Worm (Caenorhabditis elegans) whole organism, L4 larva: Measurements from ENCODE around the gene srr-2.

Experiments
- R02D3.7 ChIP-seq: fragments of 150-350 bp; sonication (generic microtip); optimal IDR thresholded peaks from 3 replicates; lab custom pipeline; 2014; ENCODE audit warnings: missing biosample characterization, missing genetic modification characterization
- Y48G9A.11 ChIP-seq: fragments of 200-800 bp; sonication (Bioruptor generic); IDR thresholded peaks from 2 replicates; pipeline ENCODE4 v1.3.6; 2022; ENCODE audit warnings: missing genetic modification reagents, missing genetic modification characterization, missing compliant biosample characterization
- Y75B8A.6 ChIP-seq: fragments of 200-800 bp; sonication (Bioruptor generic); IDR thresholded peaks from 2 replicates; pipeline ENCODE4 v1.3.6; 2022; ENCODE audit warnings: missing genetic modification reagents, missing genetic modification characterization, missing compliant biosample characterization
- aly-2 ChIP-seq: sonication (generic microtip); optimal IDR thresholded peaks from 2 replicates; lab custom pipeline; 2018; ENCODE audit warnings: missing biosample characterization, missing genetic modification characterization
- ceh-32 ChIP-seq: sonication (generic microtip); optimal IDR thresholded peaks from 2 replicates; lab custom pipeline; 2016; ENCODE audit warnings: mild to moderate bottlenecking, missing genetic modification characterization, missing compliant biosample characterization; ENCODE audit not compliant: poor library complexity
- dmd-6 ChIP-seq: fragments of 200-800 bp; sonication (Bioruptor generic); IDR thresholded peaks from 2 replicates; pipeline ENCODE4 v1.3.6; 2022; ENCODE audit warnings: missing genetic modification reagents, missing genetic modification characterization, missing compliant biosample characterization
- dpl-1 ChIP-seq: fragments of 150-350 bp; optimal IDR thresholded peaks from 2 replicates; lab custom pipeline; 2014; ENCODE audit warnings: missing biosample characterization, missing genetic modification reagents, missing genetic modification characterization
- dve-1 ChIP-seq: sonication (generic microtip); optimal IDR thresholded peaks from 2 replicates; lab custom pipeline; 2017; ENCODE audit warnings: antibody characterized with exemption, mild to moderate bottlenecking, missing genetic modification characterization, missing compliant biosample characterization; ENCODE audit not compliant: insufficient read depth
- gei-8 ChIP-seq: fragments of 200-800 bp; sonication (Bioruptor generic); optimal IDR thresholded peaks from 2 replicates; lab custom pipeline; 2018; ENCODE audit warnings: mild to moderate bottlenecking, missing genetic modification characterization, missing compliant biosample characterization
- lin-1 ChIP-seq: fragments of 200-800 bp; sonication (Bioruptor generic); IDR thresholded peaks from 2 replicates; pipeline ENCODE4 v1.3.6; 2022; ENCODE audit warnings: missing genetic modification reagents, missing genetic modification characterization, missing compliant biosample characterization
- lin-15B ChIP-seq: fragments of 150-350 bp; sonication (generic microtip); optimal IDR thresholded peaks from 3 replicates; lab custom pipeline; 2014; ENCODE audit warnings: missing biosample characterization, missing genetic modification characterization
- lin-29 ChIP-seq: fragments of 200-800 bp; sonication (Bioruptor generic); IDR thresholded peaks from 2 replicates; pipeline ENCODE4 v1.3.6; 2022; ENCODE audit warnings: missing genetic modification reagents, missing genetic modification characterization, missing compliant biosample characterization
- lin-38 ChIP-seq: fragments of 200-800 bp; sonication (Bioruptor generic); IDR thresholded peaks from 2 replicates; pipeline ENCODE4 v1.3.6; 2022; ENCODE audit warnings: missing genetic modification reagents, missing genetic modification characterization, missing compliant biosample characterization
- lin-39 ChIP-seq: fragments of 150-350 bp; optimal IDR thresholded peaks from 2 replicates; lab custom pipeline; 2014; ENCODE audit warnings: missing biosample characterization, missing genetic modification reagents, missing genetic modification characterization
- nhr-48 ChIP-seq: sonication (generic microtip); optimal IDR thresholded peaks from 2 replicates; lab custom pipeline; 2016; ENCODE audit warnings: mild to moderate bottlenecking, missing genetic modification characterization, missing compliant biosample characterization
- set-16 ChIP-seq: fragments of 200-800 bp; sonication (Bioruptor generic); IDR thresholded peaks from 2 replicates; pipeline ENCODE4 v1.3.6; 2022; ENCODE audit warnings: missing genetic modification reagents, missing genetic modification characterization, missing compliant biosample characterization
- spr-1 ChIP-seq: sonication (generic microtip); optimal IDR thresholded peaks from 2 replicates; lab custom pipeline; 2016; ENCODE audit warnings: mild to moderate bottlenecking, missing genetic modification characterization, missing compliant biosample characterization
- tra-1 ChIP-seq: fragments of 200-800 bp; sonication (Bioruptor generic); IDR thresholded peaks from 2 replicates; pipeline ENCODE4 v1.3.6; 2022; ENCODE audit warnings: missing genetic modification reagents, missing genetic modification characterization, missing compliant biosample characterization
- unc-62 ChIP-seq, 3 experiments: fragments of 150-350 bp in 1 of 3; sonication (generic microtip); optimal IDR thresholded peaks in 2 of 3; peaks in 1 of 3; 1 replicate in 1 of 3; 2 replicates in 2 of 3; lab custom pipeline; 2014 to 2017; ENCODE audit warnings: missing biosample characterization in 3 of 3, missing genetic modification characterization in 3 of 3, missing genetic modification reagents in 3 of 3, missing genotype in 1 of 3

srr-2 gene

ce11 chrV:19177804-19178203, 39.2 kb downstream of the srr-2 start:
- TF ChIP-seq tra-1 (no peak), dmd-6 (no peak), Y48G9A.11 (no peak), R02D3.7 (no peak), lin-38 (GFP tag; lab: Robert Waterston, UW) (peak; percentile 42; the same call in 1 of the 2 replicates), ceh-32 (no peak), set-16 (GFP tag; lab: Robert Waterston, UW) (0 out of 2 replicates have a peak, but pooled peaks have one; percentile 11)

- TF ChIP-seq lin-1 (GFP tag; lab: Robert Waterston, UW) = no peak
- TF ChIP-seq nhr-48 (tag; lab: Kevin White, UChicago) = no peak
- TF ChIP-seq lin-39 (tag; lab: Kevin White, UChicago) = no peak
- TF ChIP-seq lin-15B = no peak
- TF ChIP-seq Y75B8A.6 (GFP tag; lab: Robert Waterston, UW) = no peak
- TF ChIP-seq gei-8 (GFP tag; lab: Kevin White, UChicago) = no peak
- TF ChIP-seq dve-1 = no peak
- TF ChIP-seq lin-29 = no peak
- TF ChIP-seq spr-1 (tag; lab: Kevin White, UChicago) = no peak
- no peak for TF ChIP-seq dpl-1 (GFP tag; lab: Kevin White, UChicago)
These were observed 39.9 kb downstream of the srr-2 start for ce11 chrV:19177070-19177469.

- TF ChIP-seq aly-2 (no peak), unc-62 (GFP tag; optimal IDR thresholded peaks at IDR 0.05 in 1 of 2; lab: Kevin White, UChicago) (peak in 1 of 2 experiments; percentile 90), unc-62 (tag; optimal IDR thresholded peaks at IDR 0.05; lab: Kevin White, UChicago) (no peak)
These were observed 41.3 kb downstream of the srr-2 start for ce11 chrV:19175714-19176113.

ce11 chrV:19174626-19175025, 42.4 kb downstream of the srr-2 start, which contains the start of gene hot-2:
Gene hot-2 (plus strand): TSS chrV:19174759.
- TF ChIP-seq set-16 (GFP tag; lab: Robert Waterston, UW) (0 out of 2 replicates have a peak, but pooled peaks have one; percentile 19), lin-1 (GFP tag; lab: Robert Waterston, UW) (no peak)
